Worm (Caenorhabditis elegans): ENCODE measurements around the gene W03F9.1.
A peak's percentile ranks its signal among the peaks of the same experiment; 100 is the strongest.

The W03F9.1 gene

DNA sequence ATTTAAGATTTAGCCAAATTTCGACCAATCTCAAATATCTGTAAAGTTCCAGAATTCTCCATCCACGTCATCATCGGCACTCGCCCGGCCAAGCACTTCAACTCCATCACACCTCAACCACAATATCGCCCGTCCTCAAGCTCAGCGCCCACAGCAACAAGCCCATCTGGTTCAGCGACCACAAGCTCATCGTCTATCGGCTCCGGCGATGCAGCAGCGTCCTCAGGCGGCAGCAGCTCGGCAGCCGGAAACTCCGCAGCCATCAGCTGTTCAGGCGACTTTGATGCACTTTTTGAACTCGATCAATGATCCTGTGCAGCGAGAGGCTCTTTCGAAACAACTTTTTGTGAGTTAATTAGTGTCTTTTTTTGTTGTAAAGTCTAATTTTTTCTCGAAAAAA is 9.2 kb downstream of the W03F9.1 start:
- no peak for TF ChIP-seq dmd-4 (tag; optimal IDR thresholded peaks at IDR 0.05; ENCODE audit: borderline replicate concordance)
- no peak for TF ChIP-seq dve-1 (tag; optimal IDR thresholded peaks at IDR 0.05)
- no peak for TF ChIP-seq ahr-1 (tag; optimal IDR thresholded peaks at IDR 0.05)
- TF ChIP-seq Y22D7AL.16 (tag; optimal IDR thresholded peaks at IDR 0.05): no peak
- no peak for TF ChIP-seq lim-6 (tag; optimal IDR thresholded peaks at IDR 0.05)
- no peak for TF ChIP-seq pros-1 (tag; optimal IDR thresholded peaks at IDR 0.05)
- no peak for TF ChIP-seq ceh-48 (tag; optimal IDR thresholded peaks at IDR 0.05)
- TF ChIP-seq C08G9.2 (tag; optimal IDR thresholded peaks at IDR 0.05): no peak
- TF ChIP-seq eyg-1 (tag; optimal IDR thresholded peaks at IDR 0.05): no peak
- TF ChIP-seq ama-1 (optimal IDR thresholded peaks at IDR 0.05): no peak
- TF ChIP-seq ceh-24 (tag; optimal IDR thresholded peaks at IDR 0.05): no peak
- TF ChIP-seq sox-4 (tag; optimal IDR thresholded peaks at IDR 0.05): no peak

DNA sequence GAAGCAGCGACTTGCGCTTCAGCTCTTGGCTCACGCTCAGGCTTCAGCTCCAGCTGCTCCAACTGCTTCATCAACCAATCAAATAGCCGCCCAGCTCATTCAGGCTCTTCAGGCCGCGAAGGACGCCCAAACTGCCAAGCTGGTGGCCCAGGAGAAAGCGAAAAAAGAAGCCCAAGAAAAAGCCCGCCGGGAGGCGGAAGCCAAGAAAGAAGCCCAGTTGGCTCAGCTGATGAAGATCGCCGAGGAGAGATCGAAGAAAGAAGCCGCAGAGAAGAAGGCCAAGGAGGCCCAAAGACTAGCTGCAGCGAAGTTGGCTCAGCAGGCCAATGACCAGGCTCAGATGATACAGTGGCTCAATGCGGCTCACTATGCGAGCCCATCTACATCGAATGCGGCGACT is 10.3 kb downstream of the W03F9.1 start:
- TF ChIP-seq ama-1 (optimal IDR thresholded peaks at IDR 0.05): no peak
- TF ChIP-seq ceh-19 (GFP tag; optimal IDR thresholded peaks at IDR 0.05): no peak
- TF ChIP-seq syd-9 (tag; optimal IDR thresholded peaks at IDR 0.05): no peak
- no peak for TF ChIP-seq dve-1 (tag; optimal IDR thresholded peaks at IDR 0.05)
- TF ChIP-seq elt-4 (tag; optimal IDR thresholded peaks at IDR 0.05): no peak
- no peak for TF ChIP-seq lim-6 (tag; optimal IDR thresholded peaks at IDR 0.05)
- TF ChIP-seq ahr-1 (tag; optimal IDR thresholded peaks at IDR 0.05): no peak
- no peak for TF ChIP-seq fkh-10 (GFP tag; optimal IDR thresholded peaks at IDR 0.05)
- no peak for TF ChIP-seq hlh-6 (tag; optimal IDR thresholded peaks at IDR 0.05)
- TF ChIP-seq eyg-1 (tag; optimal IDR thresholded peaks at IDR 0.05): no peak
- no peak for TF ChIP-seq ceh-22 (tag; optimal IDR thresholded peaks at IDR 0.05)
- peak; percentile 10 for TF ChIP-seq mec-3 (tag; optimal IDR thresholded peaks at IDR 0.05; ENCODE audit: borderline replicate concordance)
- no peak for TF ChIP-seq unc-86 (tag; optimal IDR thresholded peaks at IDR 0.05)
- peak; percentile 31 for TF ChIP-seq sdc-2 (tag; optimal IDR thresholded peaks at IDR 0.05)
- TF ChIP-seq K09A11.1 (tag; optimal IDR thresholded peaks at IDR 0.05; ENCODE audit: insufficient read depth): no peak
- TF ChIP-seq fax-1 (tag; optimal IDR thresholded peaks at IDR 0.05): no peak
- no peak for TF ChIP-seq ceh-34 (tag; optimal IDR thresholded peaks at IDR 0.05)
- no peak for TF ChIP-seq elt-2 (tag; optimal IDR thresholded peaks at IDR 0.05)
- TF ChIP-seq ttx-3 (tag; optimal IDR thresholded peaks at IDR 0.05): no peak
- TF ChIP-seq ceh-6 (GFP tag; optimal IDR thresholded peaks at IDR 0.05): no peak
- TF ChIP-seq ceh-14 (tag; optimal IDR thresholded peaks at IDR 0.05): no peak
- TF ChIP-seq F13H6.1 (tag; optimal IDR thresholded peaks at IDR 0.05): peak; percentile 12
- TF ChIP-seq odd-2 (tag; optimal IDR thresholded peaks at IDR 0.05): no peak
- TF ChIP-seq pros-1 (tag; optimal IDR thresholded peaks at IDR 0.05): no peak
- no peak for TF ChIP-seq gmeb-2 (tag; optimal IDR thresholded peaks at IDR 0.05)
- no peak for TF ChIP-seq ceh-45 (GFP tag; IDR thresholded peaks at IDR 0.05)

DNA sequence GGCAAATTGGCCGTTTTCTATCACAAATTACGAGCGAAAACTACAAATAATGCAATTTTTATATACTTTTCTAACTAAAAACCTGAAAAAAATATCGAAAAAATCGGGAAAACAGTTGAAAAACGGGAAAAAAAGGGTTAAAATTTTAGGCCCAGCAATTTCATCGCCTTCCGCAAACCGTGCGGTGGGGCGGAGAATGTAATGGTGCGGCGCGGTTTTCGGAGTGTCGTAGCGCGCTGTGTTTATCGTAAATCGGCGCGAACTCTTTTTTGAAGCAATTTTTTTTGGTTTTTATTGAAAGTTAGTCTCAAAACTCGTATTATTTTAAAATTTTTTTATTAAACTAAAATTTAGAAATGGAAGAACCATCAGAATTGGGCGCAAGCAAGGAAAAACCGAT is 22.0 kb downstream of the W03F9.1 start, which contains the start of gene picd-1:
picd-1 (plus strand) TSS at position 352 of the 400 bp plus-strand sequence.
- TF ChIP-seq hlh-15 (tag; optimal IDR thresholded peaks at IDR 0.05) (no peak), unc-55 (GFP tag; optimal IDR thresholded peaks at IDR 0.05) (peak; percentile 9), ceh-30 (tag; optimal IDR thresholded peaks at IDR 0.05) (no peak), pat-9 (tag; optimal IDR thresholded peaks at IDR 0.05) (no peak), ceh-19 (GFP tag; optimal IDR thresholded peaks at IDR 0.05) (no peak), ref-2 (tag; optimal IDR thresholded peaks at IDR 0.05) (peak; percentile 3), pag-3 (tag; optimal IDR thresholded peaks at IDR 0.05; ENCODE audit: borderline replicate concordance) (no peak), ttx-3 (tag; optimal IDR thresholded peaks at IDR 0.05) (no peak), C08G9.2 (tag; optimal IDR thresholded peaks at IDR 0.05) (no peak), gmeb-2 (tag; optimal IDR thresholded peaks at IDR 0.05) (no peak), ceh-22 (tag; optimal IDR thresholded peaks at IDR 0.05) (no peak), lim-6 (tag; optimal IDR thresholded peaks at IDR 0.05) (no peak), nfya-1 (tag; optimal IDR thresholded peaks at IDR 0.05) (peak; percentile 66), pqm-1 (tag; optimal IDR thresholded peaks at IDR 0.05) (no peak), zip-5 (tag; optimal IDR thresholded peaks at IDR 0.05) (peak; percentile 0), nhr-11 (tag; optimal IDR thresholded peaks at IDR 0.05) (no peak), lin-11 (tag; optimal IDR thresholded peaks at IDR 0.05) (no peak), elt-2 (tag; optimal IDR thresholded peaks at IDR 0.05) (no peak), tbx-2 (tag; optimal IDR thresholded peaks at IDR 0.05) (no peak), rnt-1 (tag; optimal IDR thresholded peaks at IDR 0.05) (no peak), ceh-14 (tag; optimal IDR thresholded peaks at IDR 0.05) (no peak), che-1 (tag; optimal IDR thresholded peaks at IDR 0.05) (no peak), sox-2 (GFP tag; IDR thresholded peaks at IDR 0.05) (no peak), unc-42 (tag; optimal IDR thresholded peaks at IDR 0.05) (peak; percentile 21), ceh-18 (tag; optimal IDR thresholded peaks at IDR 0.05) (no peak), dmd-4 (tag; optimal IDR thresholded peaks at IDR 0.05; ENCODE audit: borderline replicate concordance) (no peak), T23F11.4 (GFP tag; optimal IDR thresholded peaks at IDR 0.05) (no peak)
